Worm (Caenorhabditis elegans) whole organism, L2 larva: Measurements from ENCODE around the gene B0416.11.

Experiments
- ama-1 ChIP-seq: fragments of 150-350 bp; optimal IDR thresholded peaks from 2 replicates; lab custom pipeline; 2018; ENCODE audit warnings: inconsistent platforms
- elt-3 ChIP-seq: sonication (generic microtip); optimal IDR thresholded peaks from 2 replicates; lab custom pipeline; 2017; ENCODE audit warnings: missing biosample characterization, missing genetic modification characterization
- fos-1 ChIP-seq: fragments of 150-350 bp; optimal IDR thresholded peaks from 2 replicates; lab custom pipeline; 2014; ENCODE audit warnings: missing biosample characterization, missing genetic modification characterization
- lin-11 ChIP-seq: fragments of 150-350 bp; sonication (generic microtip); optimal IDR thresholded peaks from 2 replicates; lab custom pipeline; 2014; ENCODE audit warnings: missing biosample characterization, missing genetic modification characterization, inconsistent platforms, mixed read lengths
- lin-13 ChIP-seq: fragments of 150-350 bp; optimal IDR thresholded peaks from 2 replicates; lab custom pipeline; 2014; ENCODE audit warnings: missing biosample characterization, missing genetic modification reagents, missing genetic modification characterization
- nhr-237 ChIP-seq: fragments of 150-350 bp; optimal IDR thresholded peaks from 2 replicates; lab custom pipeline; 2014; ENCODE audit warnings: missing biosample characterization, missing genetic modification characterization
- nhr-77 ChIP-seq: fragments of 150-350 bp; optimal IDR thresholded peaks from 2 replicates; lab custom pipeline; 2014; ENCODE audit warnings: missing biosample characterization, missing genetic modification characterization
- skn-1 ChIP-seq: sonication (generic microtip); optimal IDR thresholded peaks from 2 replicates; lab custom pipeline; 2017; ENCODE audit warnings: missing biosample characterization, missing genetic modification characterization
- snpc-4 ChIP-seq: fragments of 150-350 bp; optimal IDR thresholded peaks from 2 replicates; lab custom pipeline; 2014; ENCODE audit warnings: missing biosample characterization, missing genetic modification characterization
- unc-62 ChIP-seq: fragments of 150-350 bp; optimal IDR thresholded peaks from 2 replicates; lab custom pipeline; 2014; ENCODE audit warnings: missing biosample characterization, missing genetic modification reagents, missing genetic modification characterization
- zag-1 ChIP-seq: fragments of 150-350 bp; optimal IDR thresholded peaks from 2 replicates; lab custom pipeline; 2014; ENCODE audit warnings: missing biosample characterization, missing genetic modification characterization
- ztf-1 ChIP-seq: fragments of 200-800 bp; sonication (Bioruptor generic); conservative IDR thresholded peaks from 2 replicates; pipeline ENCODE4 v1.3.6; 2022; ENCODE audit warnings: missing genetic modification characterization, missing compliant biosample characterization
- ztf-4 ChIP-seq: fragments of 150-350 bp; optimal IDR thresholded peaks from 2 replicates; lab custom pipeline; 2014; ENCODE audit warnings: missing biosample characterization, missing genetic modification characterization

DNA sequence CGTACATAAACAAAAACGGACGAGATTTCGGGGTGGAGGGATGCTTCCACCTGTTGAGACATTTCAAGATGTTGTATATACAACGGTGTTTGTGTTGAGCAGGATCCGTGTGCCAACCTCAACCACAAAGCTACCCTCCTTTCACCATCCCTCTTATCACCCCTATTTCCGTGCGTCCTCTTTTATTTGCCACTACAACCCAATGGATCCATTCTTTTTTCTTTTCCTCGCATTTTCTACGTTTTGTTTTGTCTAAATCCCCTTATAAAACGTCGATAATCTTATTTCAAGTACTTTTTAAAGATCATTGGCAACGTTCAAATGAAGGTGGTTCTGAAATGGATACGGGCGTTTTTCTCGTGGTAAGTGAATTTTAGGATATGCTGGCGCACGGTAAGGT is 39.7 kb downstream of the B0416.11 start, which contains the start of gene gpa-12:
- TF ChIP-seq ztf-4 (tag; lab: Kevin White, UChicago) (no peak), zag-1 (tag; lab: Kevin White, UChicago) (no peak), nhr-237 (tag; lab: Kevin White, UChicago) (no peak), unc-62 (GFP tag; lab: Kevin White, UChicago) (no peak), lin-11 (tag; lab: Kevin White, UChicago) (no peak), nhr-77 (no peak), snpc-4 (tag; lab: Kevin White, UChicago) (no peak), ama-1 (lab: Kevin White, UChicago) (no peak), lin-13 (GFP tag; lab: Kevin White, UChicago) (no peak), fos-1 (tag; lab: Kevin White, UChicago) (no peak), skn-1 (tag; lab: Kevin White, UChicago) (no peak), elt-3 (no peak), ztf-1 (GFP tag; lab: Robert Waterston, UW) (no peak)
